Worm (Caenorhabditis elegans): ENCODE results near the gene M7.8.

- TF ChIP-seq aha-1 (tag) (no peak), ceh-82 (tag; optimal IDR thresholded peaks at IDR 0.05) (no peak), dmd-6 (GFP tag; IDR thresholded peaks at IDR 0.05) (no peak), ama-1 (optimal IDR thresholded peaks at IDR 0.05) (peak; percentile 65), nhr-11 (tag; optimal IDR thresholded peaks at IDR 0.05) (no peak), unc-62 (GFP tag; optimal IDR thresholded peaks at IDR 0.05 in 1 of 2) (no peak), unc-62 (tag; optimal IDR thresholded peaks at IDR 0.05) (no peak), snpc-4 (tag; optimal IDR thresholded peaks at IDR 0.05) (no peak), daf-8 (GFP tag; IDR thresholded peaks at IDR 0.05) (no peak), lim-7 (GFP tag; IDR thresholded peaks at IDR 0.05) (no peak), nhr-10 (tag; optimal IDR thresholded peaks at IDR 0.05) (no peak), lin-15B (tag; optimal IDR thresholded peaks at IDR 0.05) (no peak), lir-3 (tag; optimal IDR thresholded peaks at IDR 0.05) (no peak)
These were observed 14.9 kb upstream of the M7.8 start, which contains the start of gene pigk-1 for ce11 chrIV:11109771-11110170.

Measured in whole organism, L4 larva.